Worm (Caenorhabditis elegans): Measurements from ENCODE around the gene fbxa-39.

ce11 chrIII:2288261-2288660 is 15.4 kb downstream of the fbxa-39 start:
- TF ChIP-seq hmbx-1 (tag; optimal IDR thresholded peaks at IDR 0.05) (no peak), ets-7 (tag; optimal IDR thresholded peaks at IDR 0.05) (no peak), ceh-36 (tag; optimal IDR thresholded peaks at IDR 0.05) (no peak), ama-1 (optimal IDR thresholded peaks at IDR 0.05) (no peak), aly-1 (tag; optimal IDR thresholded peaks at IDR 0.05) (no peak), ceh-13 (GFP tag; optimal IDR thresholded peaks at IDR 0.05) (no peak), flt-1 (GFP tag; IDR thresholded peaks at IDR 0.05) (no peak), tbx-37 (GFP tag; conservative IDR thresholded peaks at IDR 0.05) (no peak)
